Worm (Caenorhabditis elegans) whole organism, L4 larva: Measurements from ENCODE around the gene eelo-2.

ENCODE experiments used
- D1046.2 ChIP-seq: fragments of 200-800 bp; sonication (Bioruptor generic); IDR thresholded peaks from 2 replicates; pipeline ENCODE4 v1.3.6; 2022; ENCODE audit warnings: missing genetic modification characterization, missing compliant biosample characterization
- R02D3.7 ChIP-seq: fragments of 150-350 bp; sonication (generic microtip); optimal IDR thresholded peaks from 3 replicates; lab custom pipeline; 2014; ENCODE audit warnings: missing biosample characterization, missing genetic modification characterization
- T20F7.1 ChIP-seq: fragments of 200-800 bp; sonication (Bioruptor generic); optimal IDR thresholded peaks from 2 replicates; lab custom pipeline; 2018; ENCODE audit warnings: mild to moderate bottlenecking, missing genetic modification characterization, missing compliant biosample characterization
- T26A8.4 ChIP-seq: fragments of 200-800 bp; sonication (Bioruptor generic); IDR thresholded peaks from 2 replicates; pipeline ENCODE4 v1.3.6; 2022; ENCODE audit warnings: missing genetic modification characterization, missing compliant biosample characterization
- Y105C5A.15 ChIP-seq: fragments of 200-800 bp; sonication (Bioruptor generic); IDR thresholded peaks from 2 replicates; pipeline ENCODE4 v1.3.6; 2022; ENCODE audit warnings: missing genetic modification characterization, missing compliant biosample characterization
- ZK337.2 ChIP-seq: fragments of 200-800 bp; sonication (Bioruptor generic); IDR thresholded peaks from 2 replicates; pipeline ENCODE4 v1.3.6; 2022; ENCODE audit warnings: missing genetic modification reagents, missing genetic modification characterization, missing compliant biosample characterization
- aly-2 ChIP-seq: sonication (generic microtip); optimal IDR thresholded peaks from 2 replicates; lab custom pipeline; 2018; ENCODE audit warnings: missing biosample characterization, missing genetic modification characterization
- arid-1 ChIP-seq: fragments of 200-800 bp; sonication (Bioruptor generic); conservative IDR thresholded peaks from 2 replicates; pipeline ENCODE4 v1.3.6; 2022; ENCODE audit warnings: missing genetic modification reagents, missing genetic modification characterization, missing compliant biosample characterization
- attf-4 ChIP-seq: sonication (generic microtip); optimal IDR thresholded peaks from 3 replicates; lab custom pipeline; 2017; ENCODE audit warnings: missing biosample characterization, missing genetic modification characterization
- ceh-20 ChIP-seq: fragments of 200-800 bp; sonication (Bioruptor generic); IDR thresholded peaks from 2 replicates; pipeline ENCODE4 v1.3.6; 2022; ENCODE audit warnings: missing genetic modification reagents, missing genetic modification characterization, missing compliant biosample characterization
- ceh-28 ChIP-seq: fragments of 150-350 bp; optimal IDR thresholded peaks from 2 replicates; lab custom pipeline; 2014; ENCODE audit warnings: missing biosample characterization, missing genetic modification reagents, missing genetic modification characterization
- ceh-44 ChIP-seq: fragments of 200-800 bp; sonication (Bioruptor generic); IDR thresholded peaks from 2 replicates; pipeline ENCODE4 v1.3.6; 2022; ENCODE audit warnings: missing genetic modification reagents, missing genetic modification characterization, missing compliant biosample characterization
- ceh-62 ChIP-seq: sonication (generic microtip); optimal IDR thresholded peaks from 2 replicates; lab custom pipeline; 2017; ENCODE audit warnings: missing biosample characterization, missing genetic modification characterization
- ceh-82 ChIP-seq: sonication (generic microtip); optimal IDR thresholded peaks from 2 replicates; lab custom pipeline; 2017; ENCODE audit warnings: missing biosample characterization, missing genetic modification characterization
- ctbp-1 ChIP-seq: fragments of 200-800 bp; sonication (Bioruptor generic); IDR thresholded peaks from 2 replicates; pipeline ENCODE4 v1.3.6; 2022; ENCODE audit warnings: missing genetic modification reagents, missing genetic modification characterization, missing compliant biosample characterization
- daf-12 ChIP-seq: fragments of 150-350 bp; optimal IDR thresholded peaks from 2 replicates; lab custom pipeline; 2014; ENCODE audit warnings: missing biosample characterization, missing genetic modification reagents, missing genetic modification characterization
- daf-16 ChIP-seq, 3 experiments: sonication (generic microtip); optimal IDR thresholded peaks; 2 replicates each; lab custom pipeline; 2016 to 2017; ENCODE audit warnings: missing genetic modification characterization in 3 of 3, missing genetic modification reagents in 3 of 3, mild to moderate bottlenecking in 2 of 3, missing compliant biosample characterization in 2 of 3, missing biosample characterization in 1 of 3, moderate library complexity in 1 of 3
- daf-19 ChIP-seq: fragments of 200-800 bp; sonication (Bioruptor generic); conservative IDR thresholded peaks from 2 replicates; pipeline ENCODE4 v1.3.6; 2022; ENCODE audit warnings: missing genetic modification characterization, missing compliant biosample characterization
- dmd-6 ChIP-seq: fragments of 200-800 bp; sonication (Bioruptor generic); IDR thresholded peaks from 2 replicates; pipeline ENCODE4 v1.3.6; 2022; ENCODE audit warnings: missing genetic modification reagents, missing genetic modification characterization, missing compliant biosample characterization
- dve-1 ChIP-seq: sonication (generic microtip); optimal IDR thresholded peaks from 2 replicates; lab custom pipeline; 2017; ENCODE audit warnings: antibody characterized with exemption, mild to moderate bottlenecking, missing genetic modification characterization, missing compliant biosample characterization; ENCODE audit not compliant: insufficient read depth
- egl-43 ChIP-seq: fragments of 200-800 bp; sonication (Bioruptor generic); IDR thresholded peaks from 2 replicates; pipeline ENCODE4 v1.3.6; 2022; ENCODE audit warnings: missing genetic modification reagents, missing genetic modification characterization, missing compliant biosample characterization
- fkh-10 ChIP-seq: fragments of 150-350 bp; optimal IDR thresholded peaks from 2 replicates; lab custom pipeline; 2014; ENCODE audit warnings: missing biosample characterization, missing genetic modification reagents, missing genetic modification characterization
- fos-1 ChIP-seq: fragments of 150-350 bp; optimal IDR thresholded peaks from 2 replicates; lab custom pipeline; 2014; ENCODE audit warnings: missing biosample characterization, missing genetic modification characterization
- gei-8 ChIP-seq: fragments of 200-800 bp; sonication (Bioruptor generic); optimal IDR thresholded peaks from 2 replicates; lab custom pipeline; 2018; ENCODE audit warnings: mild to moderate bottlenecking, missing genetic modification characterization, missing compliant biosample characterization
- lin-13 ChIP-seq: fragments of 150-350 bp; optimal IDR thresholded peaks from 2 replicates; lab custom pipeline; 2014; ENCODE audit warnings: missing biosample characterization, missing genetic modification reagents, missing genetic modification characterization
- lin-38 ChIP-seq: fragments of 200-800 bp; sonication (Bioruptor generic); IDR thresholded peaks from 2 replicates; pipeline ENCODE4 v1.3.6; 2022; ENCODE audit warnings: missing genetic modification reagents, missing genetic modification characterization, missing compliant biosample characterization
- lin-39 ChIP-seq: fragments of 150-350 bp; optimal IDR thresholded peaks from 2 replicates; lab custom pipeline; 2014; ENCODE audit warnings: missing biosample characterization, missing genetic modification reagents, missing genetic modification characterization
- lsy-2 ChIP-seq, 2 experiments: fragments of 150-350 bp in 1 of 2; sonication (generic microtip) in 1 of 2; optimal IDR thresholded peaks; 2 replicates each; lab custom pipeline; 2014 to 2017; ENCODE audit warnings: missing biosample characterization in 2 of 2, missing genetic modification characterization in 2 of 2
- mdl-1 ChIP-seq, 2 experiments: fragments of 150-350 bp in 1 of 2; sonication (generic microtip) in 1 of 2; optimal IDR thresholded peaks; 2 replicates each; lab custom pipeline; 2014 to 2017; ENCODE audit warnings: missing biosample characterization in 2 of 2, missing genetic modification characterization in 2 of 2
- mdt-29 ChIP-seq: fragments of 200-800 bp; sonication (Bioruptor generic); IDR thresholded peaks from 2 replicates; pipeline ENCODE4 v1.3.6; 2022; ENCODE audit warnings: missing genetic modification reagents, missing genetic modification characterization, missing compliant biosample characterization
- mxl-3 ChIP-seq: fragments of 200-800 bp; sonication (Bioruptor generic); optimal IDR thresholded peaks from 2 replicates; lab custom pipeline; 2018; ENCODE audit warnings: mild to moderate bottlenecking, missing genetic modification characterization, missing compliant biosample characterization
- nhr-10 ChIP-seq: fragments of 150-350 bp; optimal IDR thresholded peaks from 2 replicates; lab custom pipeline; 2014; ENCODE audit warnings: missing biosample characterization, missing genetic modification characterization
- nhr-42 ChIP-seq: fragments of 200-800 bp; sonication (Bioruptor generic); IDR thresholded peaks from 2 replicates; pipeline ENCODE4 v1.3.6; 2022; ENCODE audit warnings: missing genetic modification characterization, missing compliant biosample characterization
- nhr-48 ChIP-seq: sonication (generic microtip); optimal IDR thresholded peaks from 2 replicates; lab custom pipeline; 2016; ENCODE audit warnings: mild to moderate bottlenecking, missing genetic modification characterization, missing compliant biosample characterization
- pha-4 ChIP-seq, 2 experiments: fragments of 150-350 bp in 1 of 2; fragments of 200-800 bp in 1 of 2; sonication (Bioruptor generic) in 1 of 2; IDR thresholded peaks in 1 of 2; optimal IDR thresholded peaks in 1 of 2; 2 replicates each; pipeline versions ENCODE4 v1.3.6 to Lab custom; 2014 to 2022; ENCODE audit warnings: missing genetic modification characterization in 2 of 2, missing genetic modification reagents in 2 of 2, missing biosample characterization in 1 of 2, missing compliant biosample characterization in 1 of 2
- php-3 ChIP-seq: fragments of 200-800 bp; sonication (Bioruptor generic); IDR thresholded peaks from 2 replicates; pipeline ENCODE4 v1.3.6; 2022; ENCODE audit warnings: missing genetic modification reagents, missing genetic modification characterization, missing compliant biosample characterization
- set-16 ChIP-seq: fragments of 200-800 bp; sonication (Bioruptor generic); IDR thresholded peaks from 2 replicates; pipeline ENCODE4 v1.3.6; 2022; ENCODE audit warnings: missing genetic modification reagents, missing genetic modification characterization, missing compliant biosample characterization
- snpc-4 ChIP-seq: fragments of 150-350 bp; optimal IDR thresholded peaks from 2 replicates; lab custom pipeline; 2014; ENCODE audit warnings: missing biosample characterization, missing genetic modification characterization
- spr-3 ChIP-seq: fragments of 200-800 bp; sonication (Bioruptor generic); optimal IDR thresholded peaks from 2 replicates; lab custom pipeline; 2018; ENCODE audit warnings: mild to moderate bottlenecking, missing genetic modification characterization, missing compliant biosample characterization
- tag-97 ChIP-seq: fragments of 200-800 bp; sonication (Bioruptor generic); IDR thresholded peaks from 2 replicates; pipeline ENCODE4 v1.3.6; 2022; ENCODE audit warnings: missing genetic modification characterization, missing compliant biosample characterization
- unc-130 ChIP-seq: sonication (generic microtip); optimal IDR thresholded peaks from 2 replicates; lab custom pipeline; 2016; ENCODE audit warnings: missing genetic modification reagents, missing genetic modification characterization, missing compliant biosample characterization
- unc-62 ChIP-seq, 3 experiments: fragments of 150-350 bp in 1 of 3; sonication (generic microtip); optimal IDR thresholded peaks in 2 of 3; peaks in 1 of 3; 1 replicate in 1 of 3; 2 replicates in 2 of 3; lab custom pipeline; 2014 to 2017; ENCODE audit warnings: missing biosample characterization in 3 of 3, missing genetic modification characterization in 3 of 3, missing genetic modification reagents in 3 of 3, missing genotype in 1 of 3
- zag-1 ChIP-seq: fragments of 150-350 bp; optimal IDR thresholded peaks from 2 replicates; lab custom pipeline; 2014; ENCODE audit warnings: missing biosample characterization, missing genetic modification characterization
- zip-2 ChIP-seq: fragments of 150-350 bp; optimal IDR thresholded peaks from 2 replicates; lab custom pipeline; 2014; ENCODE audit warnings: missing biosample characterization, missing genetic modification characterization
- ztf-11 ChIP-seq: fragments of 150-350 bp; optimal IDR thresholded peaks from 2 replicates; lab custom pipeline; 2014; ENCODE audit warnings: missing biosample characterization, missing genetic modification characterization
- ztf-7 ChIP-seq: fragments of 150-350 bp; optimal IDR thresholded peaks from 2 replicates; lab custom pipeline; 2014; ENCODE audit warnings: missing biosample characterization, missing genetic modification characterization

Gene eelo-2

ce11 chrIV:17267304-17267891 lies 17.5 kb downstream of the eelo-2 start:
- 0 out of 2 replicates have a peak, but pooled peaks have one; percentile 29 for TF ChIP-seq egl-43 (GFP tag; lab: Robert Waterston, UW)
- no peak for TF ChIP-seq nhr-10
- TF ChIP-seq ztf-7 (tag; lab: Kevin White, UChicago): no peak
- TF ChIP-seq ctbp-1 (GFP tag; lab: Robert Waterston, UW): no peak
- TF ChIP-seq ZK337.2 (GFP tag; lab: Robert Waterston, UW): no peak
- peak in 1 of 2 experiments; percentile 96 for TF ChIP-seq unc-62 (GFP tag; optimal IDR thresholded peaks at IDR 0.05 in 1 of 2; lab: Kevin White, UChicago)
- no peak for TF ChIP-seq unc-62 (tag; optimal IDR thresholded peaks at IDR 0.05; lab: Kevin White, UChicago)
- no peak for TF ChIP-seq mdl-1 (tag; optimal IDR thresholded peaks at IDR 0.05; lab: Kevin White, UChicago)

- no peak for TF ChIP-seq ztf-11 (tag; lab: Kevin White, UChicago)
- no peak for TF ChIP-seq fos-1 (tag; lab: Kevin White, UChicago)
- TF ChIP-seq aly-2 (tag; lab: Kevin White, UChicago): no peak
- TF ChIP-seq php-3: no peak
- TF ChIP-seq dmd-6 (GFP tag; lab: Robert Waterston, UW): no peak
- TF ChIP-seq zip-2 (tag; lab: Kevin White, UChicago): no peak
- TF ChIP-seq unc-130 (GFP tag; lab: Kevin White, UChicago): no peak
- no peak for TF ChIP-seq ceh-28 (tag; lab: Kevin White, UChicago)
- no peak for TF ChIP-seq nhr-42 (GFP tag; lab: Robert Waterston, UW)
- no peak for TF ChIP-seq mdt-29
- TF ChIP-seq arid-1: no peak
- TF ChIP-seq attf-4 (tag; lab: Kevin White, UChicago): no peak
- TF ChIP-seq, all 104 proteins: peak for 0
These were observed 18.1 kb downstream of the eelo-2 start for ce11 chrIV:17268069-17268468.

- TF ChIP-seq lsy-2 (tag; optimal IDR thresholded peaks at IDR 0.05; lab: Kevin White, UChicago): peak in 1 of 2 experiments; percentile 23
- TF ChIP-seq ceh-28 (tag; lab: Kevin White, UChicago): no peak
- no peak for TF ChIP-seq daf-19
- TF ChIP-seq zag-1 (tag; lab: Kevin White, UChicago): no peak
- no peak for TF ChIP-seq pha-4 (GFP tag; IDR thresholded peaks at IDR 0.05; lab: Robert Waterston, UW)
- TF ChIP-seq pha-4 (tag; optimal IDR thresholded peaks at IDR 0.05; lab: Kevin White, UChicago): no peak
- TF ChIP-seq D1046.2 (GFP tag; lab: Robert Waterston, UW): no peak
- no peak for TF ChIP-seq T20F7.1 (GFP tag; lab: Kevin White, UChicago)
- no peak for TF ChIP-seq tag-97 (GFP tag; lab: Robert Waterston, UW)
- TF ChIP-seq ceh-62 (tag; lab: Kevin White, UChicago): no peak
- no peak for TF ChIP-seq snpc-4 (tag; lab: Kevin White, UChicago)
- no peak for TF ChIP-seq lin-38 (GFP tag; lab: Robert Waterston, UW)
- no peak for TF ChIP-seq arid-1
- no peak for TF ChIP-seq lin-39 (tag; lab: Kevin White, UChicago)
- TF ChIP-seq mdl-1 (tag; optimal IDR thresholded peaks at IDR 0.05; lab: Kevin White, UChicago): no peak
- TF ChIP-seq T26A8.4 (GFP tag; lab: Robert Waterston, UW): no peak
- no peak for TF ChIP-seq daf-12 (tag; lab: Kevin White, UChicago)
- no peak for TF ChIP-seq nhr-10
- no peak for TF ChIP-seq ceh-20
- TF ChIP-seq ceh-82 (tag; lab: Kevin White, UChicago): no peak
- TF ChIP-seq fkh-10 (GFP tag; lab: Kevin White, UChicago): no peak
- peak; percentile 35 for TF ChIP-seq mxl-3 (GFP tag; lab: Kevin White, UChicago)
- TF ChIP-seq lin-13 (GFP tag; lab: Kevin White, UChicago): peak; percentile 13
- no peak for TF ChIP-seq spr-3 (GFP tag; lab: Kevin White, UChicago)
- no peak for TF ChIP-seq ZK337.2 (GFP tag; lab: Robert Waterston, UW)
- no peak for TF ChIP-seq egl-43 (GFP tag; lab: Robert Waterston, UW)
- no peak for TF ChIP-seq Y105C5A.15 (GFP tag; lab: Robert Waterston, UW)
- TF ChIP-seq R02D3.7 (tag; lab: Kevin White, UChicago): no peak
- TF ChIP-seq ceh-44 (GFP tag; lab: Robert Waterston, UW): no peak
- TF ChIP-seq daf-16 (GFP tag; optimal IDR thresholded peaks at IDR 0.05; lab: Kevin White, UChicago): no peak
- peak; percentile 19 for TF ChIP-seq daf-16 (tag; optimal IDR thresholded peaks at IDR 0.05; lab: Kevin White, UChicago)
- TF ChIP-seq gei-8 (GFP tag; lab: Kevin White, UChicago): no peak
- no peak for TF ChIP-seq nhr-48 (tag; lab: Kevin White, UChicago)
- no peak for TF ChIP-seq fos-1 (tag; lab: Kevin White, UChicago)
- peak; percentile 17 for TF ChIP-seq dve-1 (tag; lab: Kevin White, UChicago)
- TF ChIP-seq set-16 (GFP tag; lab: Robert Waterston, UW): no peak
These were observed 18.7 kb downstream of the eelo-2 start for ce11 chrIV:17268628-17269027.
